Fruit fly (Drosophila melanogaster): Measurements from ENCODE around the gene mAcon1.

dm6 chr2L:21178436-21179216 is 10.3 kb downstream of the mAcon1 start:
- TF ChIP-seq gl (tag; optimal IDR thresholded peaks at IDR 0.05) = no peak
- TF ChIP-seq CG10348 (GFP tag; IDR thresholded peaks at IDR 0.05) = no peak
- TF ChIP-seq CG34367 (tag; optimal IDR thresholded peaks at IDR 0.05) = no peak
- no peak for TF ChIP-seq CG32121 (GFP tag; IDR thresholded peaks at IDR 0.05)
- TF ChIP-seq CG12605 (GFP tag; IDR thresholded peaks at IDR 0.05) = no peak
- TF ChIP-seq Snoo (tag; optimal IDR thresholded peaks at IDR 0.05) = no peak
- no peak for TF ChIP-seq CG8159 (tag; optimal IDR thresholded peaks at IDR 0.05)
